Fruit fly (Drosophila melanogaster) whole organism, wandering third instar larva: Measurements from ENCODE around the gene FoxK.
A peak's percentile ranks its signal among the peaks of the same experiment; 100 is the strongest.

ENCODE experiments used
- Abd-B ChIP-seq: fragments of >200 bp; optimal IDR thresholded peaks from 2 replicates; lab custom pipeline; 2017; ENCODE audit warnings: missing biosample characterization, missing genetic modification characterization
- CG32264 ChIP-seq: fragments of 200-800 bp; sonication (Bioruptor generic); optimal IDR thresholded peaks from 2 replicates; lab custom pipeline; 2016; ENCODE audit warnings: missing biosample characterization, missing genetic modification characterization
- CG9705 ChIP-seq: fragments of 200-800 bp; sonication (Bioruptor generic); optimal IDR thresholded peaks from 2 replicates; lab custom pipeline; 2018; ENCODE audit warnings: missing biosample characterization, mild to moderate bottlenecking, missing genetic modification characterization
- CrebA ChIP-seq: fragments of 200-800 bp; sonication (Bioruptor generic); optimal IDR thresholded peaks from 2 replicates; lab custom pipeline; 2016; ENCODE audit warnings: missing biosample characterization, mild to moderate bottlenecking, missing genetic modification characterization, borderline replicate concordance
- Dfd ChIP-seq: fragments of >200 bp; optimal IDR thresholded peaks from 2 replicates; lab custom pipeline; 2017; ENCODE audit warnings: missing biosample characterization, missing genetic modification characterization
- Dif ChIP-seq: fragments of 200-275, 200-300 bp; sonication (Bioruptor generic); optimal IDR thresholded peaks from 2 replicates; lab custom pipeline; 2018; ENCODE audit warnings: missing biosample characterization, missing genetic modification characterization; ENCODE audit not compliant: partially characterized antibody
- GATAd ChIP-seq: sonication (Bioruptor generic); optimal IDR thresholded peaks from 2 replicates; lab custom pipeline; 2016; ENCODE audit warnings: missing biosample characterization, missing genetic modification characterization
- HLH106 ChIP-seq: fragments of 200-800 bp; optimal IDR thresholded peaks from 3 replicates; lab custom pipeline; 2019; ENCODE audit warnings: missing biosample characterization, mild to moderate bottlenecking, missing genetic modification characterization, moderate library complexity
- Hnf4 ChIP-seq: fragments of 200-800 bp; sonication (Bioruptor generic); optimal IDR thresholded peaks from 2 replicates; lab custom pipeline; 2016; ENCODE audit warnings: missing biosample characterization, mild to moderate bottlenecking, missing genetic modification characterization
- Hr78 ChIP-seq: fragments of >200 bp; optimal IDR thresholded peaks from 2 replicates; lab custom pipeline; 2017; ENCODE audit warnings: missing biosample characterization, missing genetic modification characterization
- Hr83 ChIP-seq: fragments of 200-300 bp; sonication (Bioruptor generic); optimal IDR thresholded peaks from 2 replicates; lab custom pipeline; 2016; ENCODE audit warnings: missing biosample characterization, mild to moderate bottlenecking, missing genetic modification characterization, moderate library complexity; ENCODE audit not compliant: poor library complexity, severe bottlenecking
- Jra ChIP-seq: sonication (Bioruptor generic); optimal IDR thresholded peaks from 2 replicates; lab custom pipeline; 2016; ENCODE audit warnings: missing biosample characterization, missing genetic modification characterization
- Mio ChIP-seq: sonication (Bioruptor generic); optimal IDR thresholded peaks from 2 replicates; lab custom pipeline; 2016; ENCODE audit warnings: missing biosample characterization, missing genetic modification characterization
- Myc ChIP-seq: fragments of >200 bp; optimal IDR thresholded peaks from 2 replicates; lab custom pipeline; 2017
- N ChIP-seq: fragments of >200 bp; optimal IDR thresholded peaks from 2 replicates; lab custom pipeline; 2018; ENCODE audit warnings: missing biosample characterization, missing external identifiers, missing genetic modification characterization
- OdsH ChIP-seq: fragments of 200-800 bp; sonication (Bioruptor generic); optimal IDR thresholded peaks from 2 replicates; lab custom pipeline; 2016; ENCODE audit warnings: missing biosample characterization, mild to moderate bottlenecking, missing genetic modification characterization
- Rel ChIP-seq, 2 experiments: fragments of 200-800 bp; sonication (Bioruptor generic) in 1 of 2; optimal IDR thresholded peaks; 2 replicates in 1 of 2; 3 replicates in 1 of 2; lab custom pipeline; 2016 to 2019; ENCODE audit warnings: mild to moderate bottlenecking in 2 of 2, missing biosample characterization in 2 of 2, missing genetic modification characterization in 2 of 2, moderate library complexity in 1 of 2
- Sp1 ChIP-seq: fragments of 200-800 bp; sonication (Bioruptor generic); optimal IDR thresholded peaks from 3 replicates; lab custom pipeline; 2019; ENCODE audit warnings: missing biosample characterization, mild to moderate bottlenecking, missing genetic modification characterization, moderate library complexity
- Vsx2 ChIP-seq: fragments of 200-300, 225-300 bp; sonication (Bioruptor generic); optimal IDR thresholded peaks from 2 replicates; lab custom pipeline; 2018; ENCODE audit warnings: missing biosample characterization, missing genetic modification characterization; ENCODE audit not compliant: partially characterized antibody
- br ChIP-seq: fragments of 200-800 bp; sonication (Bioruptor generic); optimal IDR thresholded peaks from 2 replicates; lab custom pipeline; 2016; ENCODE audit warnings: missing biosample characterization, missing genetic modification characterization
- brk ChIP-seq: fragments of 200-800 bp; sonication (Bioruptor generic); optimal IDR thresholded peaks from 2 replicates; lab custom pipeline; 2016; ENCODE audit warnings: missing biosample characterization, mild to moderate bottlenecking, missing genetic modification characterization
- dl ChIP-seq, 2 experiments: fragments of 175-275, 200-275 bp in 1 of 2; fragments of 200-275 bp in 1 of 2; sonication (Bioruptor generic); optimal IDR thresholded peaks; lab custom pipeline; 2018; ENCODE audit warnings: mild to moderate bottlenecking in 2 of 2, missing biosample characterization in 2 of 2, missing genetic modification characterization in 2 of 2, moderate library complexity in 2 of 2; ENCODE audit not compliant: partially characterized antibody in 2 of 2, insufficient read depth in 1 of 2
- dmrt93B ChIP-seq: fragments of 200-800 bp; sonication (Bioruptor generic); optimal IDR thresholded peaks from 2 replicates; lab custom pipeline; 2018; ENCODE audit warnings: missing biosample characterization, mild to moderate bottlenecking, missing genetic modification characterization
- dsf ChIP-seq: sonication (Bioruptor generic); optimal IDR thresholded peaks from 2 replicates; lab custom pipeline; 2016; ENCODE audit warnings: missing biosample characterization, missing genetic modification characterization, borderline replicate concordance
- ey ChIP-seq: fragments of 200-800 bp; sonication (Bioruptor generic); optimal IDR thresholded peaks from 2 replicates; lab custom pipeline; 2016; ENCODE audit warnings: missing biosample characterization, missing genetic modification characterization
- foxo ChIP-seq, 2 experiments: fragments of 200-800 bp; sonication (Bioruptor generic); optimal IDR thresholded peaks; 2 replicates in 1 of 2; 3 replicates in 1 of 2; lab custom pipeline; 2016 to 2017; ENCODE audit warnings: missing biosample characterization in 2 of 2, missing genetic modification characterization in 2 of 2
- fru ChIP-seq: fragments of 200-800 bp; sonication (Bioruptor generic); optimal IDR thresholded peaks from 3 replicates; lab custom pipeline; 2016; ENCODE audit warnings: missing biosample characterization, mild to moderate bottlenecking, missing genetic modification characterization
- h ChIP-seq: fragments of 200-800 bp; sonication (Bioruptor generic); optimal IDR thresholded peaks from 3 replicates; lab custom pipeline; 2016; ENCODE audit warnings: missing biosample characterization, mild to moderate bottlenecking, missing genetic modification characterization
- jim ChIP-seq: fragments of 175-275, 200-325 bp; sonication (Bioruptor generic); optimal IDR thresholded peaks from 2 replicates; lab custom pipeline; 2016; ENCODE audit warnings: missing biosample characterization, mild to moderate bottlenecking, missing genetic modification characterization
- lola ChIP-seq: fragments of >200 bp; optimal IDR thresholded peaks from 2 replicates; lab custom pipeline; 2017; ENCODE audit warnings: missing biosample characterization, missing genetic modification characterization
- pan ChIP-seq: fragments of >200 bp; optimal IDR thresholded peaks from 2 replicates; lab custom pipeline; 2017
- psq ChIP-seq: fragments of 200-800 bp; sonication (Bioruptor generic); optimal IDR thresholded peaks from 3 replicates; lab custom pipeline; 2017; ENCODE audit warnings: missing biosample characterization, mild to moderate bottlenecking, missing genetic modification characterization, moderate library complexity
- rgr ChIP-seq: fragments of 200-800 bp; sonication (Bioruptor generic); optimal IDR thresholded peaks from 3 replicates; lab custom pipeline; 2016; ENCODE audit warnings: missing biosample characterization, mild to moderate bottlenecking, missing genetic modification characterization
- sage ChIP-seq: fragments of 200-800 bp; sonication (Bioruptor generic); optimal IDR thresholded peaks from 2 replicates; lab custom pipeline; 2016; ENCODE audit warnings: missing biosample characterization, mild to moderate bottlenecking, missing genetic modification characterization
- sv ChIP-seq: fragments of 200-800 bp; sonication (Bioruptor generic); optimal IDR thresholded peaks from 3 replicates; lab custom pipeline; 2016; ENCODE audit warnings: missing biosample characterization, missing genetic modification characterization
- tai ChIP-seq: sonication (Bioruptor generic); optimal IDR thresholded peaks from 2 replicates; lab custom pipeline; 2016; ENCODE audit warnings: missing biosample characterization, missing genetic modification characterization
- usp ChIP-seq: fragments of >200 bp; optimal IDR thresholded peaks from 2 replicates; lab custom pipeline; 2017; ENCODE audit warnings: missing biosample characterization, missing genetic modification characterization
- woc ChIP-seq: sonication (Bioruptor generic); optimal IDR thresholded peaks from 2 replicates; lab custom pipeline; 2016; ENCODE audit warnings: missing biosample characterization, mild to moderate bottlenecking, missing genetic modification characterization

Gene FoxK

dm6 chr3L:11094279-11094678, 26.3 kb downstream of the FoxK start:
- TF ChIP-seq Vsx2 (GFP tag; lab: Kevin White, UChicago) (no peak), foxo (GFP tag; optimal IDR thresholded peaks at IDR 0.05; lab: Kevin White, UChicago) (no peak), Hr78 (no peak), woc (no peak), sv (GFP tag; lab: Kevin White, UChicago) (no peak), brk (GFP tag; lab: Kevin White, UChicago) (no peak), usp (GFP tag; lab: Kevin White, UChicago) (no peak), CG32264 (no peak), N (GFP tag; lab: Kevin White, UChicago) (no peak), br (GFP tag; lab: Kevin White, UChicago) (no peak), h (GFP tag; lab: Kevin White, UChicago) (no peak), Dfd (GFP tag; lab: Kevin White, UChicago) (no peak), psq (GFP tag; lab: Kevin White, UChicago) (no peak), Hr83 (GFP tag; lab: Kevin White, UChicago) (no peak)

- TF ChIP-seq Jra (GFP tag; lab: Kevin White, UChicago) (peak; percentile 75), sage (GFP tag; lab: Kevin White, UChicago) (peak; percentile 65), CG32264 (no peak), Dfd (GFP tag; lab: Kevin White, UChicago) (no peak), Rel (GFP tag; optimal IDR thresholded peaks at IDR 0.05; lab: Kevin White, UChicago) (peak; percentile 36), Rel (tag; optimal IDR thresholded peaks at IDR 0.05; lab: Kevin White, UChicago) (peak; percentile 32), sv (GFP tag; lab: Kevin White, UChicago) (peak; percentile 69), brk (GFP tag; lab: Kevin White, UChicago) (peak; percentile 69), N (GFP tag; lab: Kevin White, UChicago) (no peak), HLH106 (tag; lab: Kevin White, UChicago) (peak; percentile 68), Hr78 (no peak), Dif (no peak), foxo (GFP tag; optimal IDR thresholded peaks at IDR 0.05; lab: Kevin White, UChicago) (peak in 1 of 2 experiments; percentile 78), h (GFP tag; lab: Kevin White, UChicago) (peak; percentile 77), CG9705 (GFP tag; lab: Kevin White, UChicago) (peak; percentile 29), jim (GFP tag; lab: Kevin White, UChicago) (peak; percentile 6), CrebA (GFP tag; lab: Kevin White, UChicago) (no peak), tai (GFP tag; lab: Kevin White, UChicago) (peak; percentile 40), pan (lab: Kevin White, UChicago) (no peak), psq (GFP tag; lab: Kevin White, UChicago) (peak; percentile 75), Hnf4 (GFP tag; lab: Kevin White, UChicago) (peak; percentile 83), GATAd (GFP tag; lab: Kevin White, UChicago) (peak; percentile 41), rgr (GFP tag; lab: Kevin White, UChicago) (peak; percentile 74), fru (peak; percentile 62), Vsx2 (GFP tag; lab: Kevin White, UChicago) (peak; percentile 25), lola (GFP tag; lab: Kevin White, UChicago) (no peak), woc (peak; percentile 76), Mio (GFP tag; lab: Kevin White, UChicago) (peak; percentile 0), Myc (lab: Kevin White, UChicago) (peak; percentile 2), dsf (peak; percentile 60), Sp1 (peak; percentile 56), ey (GFP tag; lab: Kevin White, UChicago) (peak; percentile 51), OdsH (GFP tag; lab: Kevin White, UChicago) (peak; percentile 20), dmrt93B (GFP tag; lab: Kevin White, UChicago) (no peak), Hr83 (GFP tag; lab: Kevin White, UChicago) (peak; percentile 38), dl (GFP tag; optimal IDR thresholded peaks at IDR 0.05; lab: Kevin White, UChicago; ENCODE audit: insufficient read depth in 1 of 2, partially characterized antibody in 2 of 2) (no peak), br (GFP tag; lab: Kevin White, UChicago) (peak; percentile 66), usp (GFP tag; lab: Kevin White, UChicago) (no peak), Abd-B (GFP tag; lab: Kevin White, UChicago) (no peak)
Measured at dm6 chr3L:11093046-11093520, 27.5 kb downstream of the FoxK start, which contains the start of gene JIL-1. JIL-1 (minus strand) TSS chr3L:11093193.
